Worm (Caenorhabditis elegans): Measurements from ENCODE around the gene cest-16.

The cest-16 gene

DNA sequence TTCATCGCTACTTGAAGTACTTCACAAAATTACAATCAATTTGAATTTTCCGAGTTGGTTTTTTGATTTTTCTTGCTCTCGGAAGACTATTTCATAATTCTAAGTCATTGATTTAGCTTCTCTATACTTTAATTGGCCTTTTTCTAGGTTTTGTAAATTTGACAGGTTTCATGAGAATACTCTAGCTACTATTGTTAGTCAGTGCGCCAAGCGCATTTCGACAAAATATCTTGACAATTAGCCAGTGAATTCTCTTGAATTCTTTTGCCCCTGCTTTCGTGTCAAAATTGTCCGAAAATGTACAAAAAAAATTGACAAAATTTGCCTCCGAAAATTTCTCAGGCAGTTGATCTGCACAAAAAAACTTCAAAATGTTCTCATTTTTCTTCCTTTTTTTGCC lies 46.6 kb upstream of the cest-16 start (continued):
- TF ChIP-seq Y5F2A.4 (GFP tag; optimal IDR thresholded peaks at IDR 0.05) (no peak), nhr-41 (GFP tag; IDR thresholded peaks at IDR 0.05) (no peak), R02D3.7 (tag; optimal IDR thresholded peaks at IDR 0.05) (no peak), zfp-3 (GFP tag; conservative IDR thresholded peaks at IDR 0.05) (no peak), arid-1 (GFP tag; conservative IDR thresholded peaks at IDR 0.05) (0 out of 2 replicates have a peak, but pooled peaks have one; percentile 18), saeg-2 (GFP tag; IDR thresholded peaks at IDR 0.05) (no peak), spr-1 (tag; optimal IDR thresholded peaks at IDR 0.05) (no peak), dmd-8 (GFP tag; IDR thresholded peaks at IDR 0.05) (no peak), T26A8.4 (GFP tag; IDR thresholded peaks at IDR 0.05) (no peak), ztf-11 (tag; optimal IDR thresholded peaks at IDR 0.05) (no peak), dve-1 (tag; optimal IDR thresholded peaks at IDR 0.05; ENCODE audit: insufficient read depth) (no peak), madf-9 (GFP tag; conservative IDR thresholded peaks at IDR 0.05) (0 out of 2 replicates have a peak, but pooled peaks have one; percentile 18), ctbp-1 (GFP tag; IDR thresholded peaks at IDR 0.05) (no peak), F37D6.2 (tag; optimal IDR thresholded peaks at IDR 0.05) (no peak), nhr-10 (tag; optimal IDR thresholded peaks at IDR 0.05) (no peak), egl-43 (GFP tag; IDR thresholded peaks at IDR 0.05) (no peak), nhr-6 (tag; optimal IDR thresholded peaks at IDR 0.05) (peak; percentile 8)

DNA sequence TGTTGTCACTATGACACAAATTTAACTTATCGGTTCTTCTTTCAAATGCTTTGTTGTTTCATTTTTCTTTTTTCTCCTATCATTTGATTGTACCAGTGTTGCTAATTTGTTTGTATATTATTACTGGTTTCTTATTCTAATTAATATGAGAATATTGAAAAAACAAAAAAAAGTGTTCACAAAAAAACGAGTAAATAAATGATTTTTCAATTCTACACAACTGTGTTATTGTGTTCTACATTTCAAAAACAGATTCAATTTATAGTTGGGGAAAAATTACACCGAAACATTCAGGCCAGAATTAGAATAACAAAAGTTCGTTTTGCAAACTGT lies 46.2 kb upstream of the cest-16 start:
- TF ChIP-seq aha-1 (tag) (peak; percentile 95), snpc-1.2 (GFP tag; IDR thresholded peaks at IDR 0.05) (no peak), egl-27 (tag; optimal IDR thresholded peaks at IDR 0.05) (no peak), tra-1 (GFP tag; IDR thresholded peaks at IDR 0.05) (0 out of 2 replicates have a peak, but pooled peaks have one; percentile 33), mep-1 (tag; optimal IDR thresholded peaks at IDR 0.05) (peak; percentile 77), T20F7.1 (GFP tag; optimal IDR thresholded peaks at IDR 0.05) (peak; percentile 47), lsy-2 (tag; optimal IDR thresholded peaks at IDR 0.05) (no peak), fos-1 (tag; optimal IDR thresholded peaks at IDR 0.05) (peak; percentile 10), nhr-77 (tag; optimal IDR thresholded peaks at IDR 0.05) (peak; percentile 87)

DNA sequence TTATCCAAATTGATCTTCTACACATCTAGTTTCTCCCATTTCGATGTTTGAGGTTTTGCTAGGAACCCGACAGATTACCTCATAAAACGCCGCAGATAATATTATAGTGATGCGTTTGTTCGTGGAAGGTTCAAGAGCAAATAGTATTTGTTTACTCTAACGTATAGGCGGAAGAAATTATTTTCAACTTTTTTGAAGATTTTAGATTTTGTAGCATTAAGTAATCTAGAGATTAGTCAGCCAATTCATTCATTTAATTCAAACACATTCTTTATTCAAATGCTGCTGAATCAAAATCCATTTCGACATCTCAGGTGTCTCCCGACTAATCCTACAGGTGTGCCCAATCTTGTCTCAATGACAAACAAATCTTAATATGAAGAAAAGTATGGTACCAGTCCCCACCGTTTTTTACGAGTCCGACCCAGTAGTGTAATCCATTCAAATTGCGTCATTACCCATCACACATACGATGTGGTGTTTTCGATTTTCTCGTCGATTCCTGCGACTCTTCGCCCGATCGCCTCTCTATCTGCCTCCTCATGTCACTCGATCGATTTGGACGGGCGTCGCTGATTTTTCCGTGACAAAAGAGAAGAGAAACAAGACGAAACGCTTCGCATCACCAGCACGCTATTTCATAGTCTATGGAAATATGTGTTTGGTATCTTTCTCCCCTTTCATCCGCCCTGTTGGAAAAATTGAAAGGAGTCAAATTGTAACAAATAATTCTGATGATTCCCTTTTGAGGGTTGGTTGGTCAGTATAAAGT lies 45.7 kb upstream of the cest-16 start:
- TF ChIP-seq nhr-11 (tag; optimal IDR thresholded peaks at IDR 0.05) (peak; percentile 48), skn-1 (tag; optimal IDR thresholded peaks at IDR 0.05) (no peak), hmg-1.1 (GFP tag; IDR thresholded peaks at IDR 0.05) (0 out of 2 replicates have a peak, but pooled peaks have one; percentile 46), ZK337.2 (GFP tag; IDR thresholded peaks at IDR 0.05) (no peak; the same call in 1 of the 2 replicates), nhr-28 (tag; optimal IDR thresholded peaks at IDR 0.05) (peak; percentile 85), F49E8.2 (tag; optimal IDR thresholded peaks at IDR 0.05; ENCODE audit: borderline replicate concordance) (no peak), lir-3 (tag; optimal IDR thresholded peaks at IDR 0.05) (peak; percentile 23), set-16 (GFP tag; IDR thresholded peaks at IDR 0.05) (no peak; the same call in 1 of the 2 replicates), gei-8 (GFP tag; optimal IDR thresholded peaks at IDR 0.05) (peak; percentile 61), lin-29 (GFP tag; IDR thresholded peaks at IDR 0.05) (no peak), mes-2 (tag; optimal IDR thresholded peaks at IDR 0.05; ENCODE audit: poor library complexity, severe bottlenecking) (peak; percentile 60), daf-12 (tag; optimal IDR thresholded peaks at IDR 0.05) (no peak), mep-1 (tag; optimal IDR thresholded peaks at IDR 0.05) (peak; percentile 61), mxl-3 (GFP tag; optimal IDR thresholded peaks at IDR 0.05) (peak; percentile 73), rbr-2 (tag; optimal IDR thresholded peaks at IDR 0.05) (peak; percentile 62), R02D3.7 (tag; optimal IDR thresholded peaks at IDR 0.05) (no peak), F26F4.8 (GFP tag; conservative IDR thresholded peaks at IDR 0.05) (no peak), ztf-7 (tag; optimal IDR thresholded peaks at IDR 0.05) (peak; percentile 49), Y105C5A.15 (GFP tag; IDR thresholded peaks at IDR 0.05) (no peak), mdl-1 (tag; optimal IDR thresholded peaks at IDR 0.05) (peak in 1 of 2 experiments; percentile 62), spr-3 (GFP tag; optimal IDR thresholded peaks at IDR 0.05) (peak; percentile 43), ama-1 (optimal IDR thresholded peaks at IDR 0.05) (peak; percentile 73), nhr-48 (tag; optimal IDR thresholded peaks at IDR 0.05) (peak; percentile 1), unc-62 (GFP tag; optimal IDR thresholded peaks at IDR 0.05 in 1 of 2) (peak in 1 of 2 experiments; percentile 83), unc-62 (tag; optimal IDR thresholded peaks at IDR 0.05) (no peak)
